Fruit fly (Drosophila melanogaster) whole organism, prepupa: Measurements from ENCODE around the gene Kul.

Experiments used
- CG10669 ChIP-seq: fragments of 200-800 bp; sonication (Bioruptor generic); optimal IDR thresholded peaks from 3 replicates; lab custom pipeline; 2018; ENCODE audit warnings: missing biosample characterization, mild to moderate bottlenecking, missing genetic modification characterization, moderate library complexity
- CG11294 ChIP-seq: fragments of 200-800 bp; sonication (Bioruptor generic); IDR thresholded peaks from 2 replicates; pipeline ENCODE4 v1.3.6; 2022; ENCODE audit warnings: missing biosample characterization, missing genetic modification characterization
- CG11762 ChIP-seq: fragments of 200-800 bp; sonication (Bioruptor generic); optimal IDR thresholded peaks from 3 replicates; lab custom pipeline; 2016; ENCODE audit warnings: missing biosample characterization, missing genetic modification characterization; ENCODE audit not compliant: insufficient read depth
- CG15336 ChIP-seq: fragments of 200-800 bp; sonication (Bioruptor generic); IDR thresholded peaks from 2 replicates; pipeline ENCODE4 v1.3.6; 2022; ENCODE audit warnings: missing biosample characterization, missing genetic modification characterization
- CG1621 ChIP-seq: fragments of 200-800 bp; sonication (Bioruptor generic); optimal IDR thresholded peaks from 3 replicates; lab custom pipeline; 2018; ENCODE audit warnings: missing biosample characterization, mild to moderate bottlenecking, missing genetic modification characterization
- CG3032 ChIP-seq: fragments of 200-800 bp; optimal IDR thresholded peaks from 2 replicates; lab custom pipeline; 2019; ENCODE audit warnings: missing biosample characterization, mild to moderate bottlenecking, missing genetic modification characterization, moderate library complexity
- CG31627 ChIP-seq: fragments of 200-800 bp; sonication (Bioruptor generic); optimal IDR thresholded peaks from 3 replicates; lab custom pipeline; 2016; ENCODE audit warnings: missing biosample characterization, missing genetic modification characterization
- CG32006 ChIP-seq: fragments of 200-800 bp; sonication (Bioruptor generic); optimal IDR thresholded peaks from 3 replicates; lab custom pipeline; 2017; ENCODE audit warnings: missing biosample characterization, mild to moderate bottlenecking, missing genetic modification characterization
- CG34406 ChIP-seq: fragments of 200-800 bp; sonication (Bioruptor generic); optimal IDR thresholded peaks from 3 replicates; lab custom pipeline; 2016; ENCODE audit warnings: missing biosample characterization, missing genetic modification characterization
- CG3919 ChIP-seq: fragments of 200-800 bp; sonication (Bioruptor generic); optimal IDR thresholded peaks from 3 replicates; lab custom pipeline; 2016; ENCODE audit warnings: missing biosample characterization, missing genetic modification characterization
- CG4318 ChIP-seq: fragments of 200-800 bp; sonication (Bioruptor generic); optimal IDR thresholded peaks from 3 replicates; lab custom pipeline; 2017; ENCODE audit warnings: missing biosample characterization, mild to moderate bottlenecking, missing genetic modification characterization
- CG6163 ChIP-seq: fragments of 200-800 bp; sonication (Bioruptor generic); IDR thresholded peaks from 3 replicates; pipeline ENCODE4 v1.3.6; 2022; ENCODE audit warnings: missing biosample characterization, missing genetic modification characterization
- CG6276 ChIP-seq: fragments of 200-800 bp; sonication (Bioruptor generic); optimal IDR thresholded peaks from 2 replicates; lab custom pipeline; 2017; ENCODE audit warnings: missing biosample characterization, mild to moderate bottlenecking, missing genetic modification characterization
- CG6792 ChIP-seq: fragments of 200-800 bp; sonication (Bioruptor generic); optimal IDR thresholded peaks from 3 replicates; lab custom pipeline; 2016; ENCODE audit warnings: missing biosample characterization, missing genetic modification characterization
- CG6808 ChIP-seq: fragments of 200-800 bp; sonication (Bioruptor generic); optimal IDR thresholded peaks from 3 replicates; lab custom pipeline; 2017; ENCODE audit warnings: missing biosample characterization, missing genetic modification characterization, mild to moderate bottlenecking, moderate library complexity, missing genetic modification reagents
- CG6854 ChIP-seq: fragments of 200-800 bp; sonication (Bioruptor generic); optimal IDR thresholded peaks from 2 replicates; lab custom pipeline; 2017; ENCODE audit warnings: missing biosample characterization, mild to moderate bottlenecking, missing genetic modification characterization
- CG7368 ChIP-seq: fragments of 200-800 bp; sonication (Bioruptor generic); optimal IDR thresholded peaks from 3 replicates; lab custom pipeline; 2016; ENCODE audit warnings: missing biosample characterization, missing genetic modification characterization
- CG8119 ChIP-seq: fragments of 200-800 bp; sonication (Bioruptor generic); IDR thresholded peaks from 3 replicates; pipeline ENCODE4 v1.3.6; 2022; ENCODE audit warnings: missing biosample characterization, missing genetic modification characterization
- CG8319 ChIP-seq: fragments of 200-800 bp; sonication (Bioruptor generic); optimal IDR thresholded peaks from 3 replicates; lab custom pipeline; 2016; ENCODE audit warnings: missing biosample characterization, missing genetic modification characterization
- CG9139 ChIP-seq: fragments of 200-800 bp; sonication (Bioruptor generic); optimal IDR thresholded peaks from 3 replicates; lab custom pipeline; 2017; ENCODE audit warnings: missing biosample characterization, mild to moderate bottlenecking, missing genetic modification characterization
- Eip78C ChIP-seq: fragments of 200-800 bp; sonication (Bioruptor generic); peaks from one replicate; lab custom pipeline; 2016; ENCODE audit warnings: missing biosample characterization, missing genetic modification characterization
- Eip93F ChIP-seq: fragments of 200-800 bp; sonication (Bioruptor generic); optimal IDR thresholded peaks from 2 replicates; lab custom pipeline; 2016; ENCODE audit warnings: missing biosample characterization, mild to moderate bottlenecking, missing genetic modification characterization
- Ets96B ChIP-seq: fragments of 200-800 bp; optimal IDR thresholded peaks from 2 replicates; lab custom pipeline; 2019; ENCODE audit warnings: missing biosample characterization, mild to moderate bottlenecking, missing genetic modification characterization, moderate library complexity
- Gug ChIP-seq: fragments of 200-800 bp; sonication (Bioruptor generic); IDR thresholded peaks from 2 replicates; pipeline ENCODE4 v1.3.6; 2022; ENCODE audit warnings: missing biosample characterization, missing genetic modification characterization
- Hr38 ChIP-seq: sonication (Bioruptor generic); optimal IDR thresholded peaks from 2 replicates; lab custom pipeline; 2016; ENCODE audit warnings: missing biosample characterization, missing genetic modification characterization
- Hr39 ChIP-seq: fragments of 200-800 bp; sonication (Bioruptor generic); optimal IDR thresholded peaks from 2 replicates; lab custom pipeline; 2016; ENCODE audit warnings: missing biosample characterization, missing genetic modification characterization
- Hr4 ChIP-seq: fragments of 200-800 bp; sonication (Bioruptor generic); optimal IDR thresholded peaks from 3 replicates; lab custom pipeline; 2016; ENCODE audit warnings: missing biosample characterization, missing genetic modification characterization
- Lpt ChIP-seq: fragments of 200-800 bp; sonication (Bioruptor generic); optimal IDR thresholded peaks from 3 replicates; lab custom pipeline; 2016; ENCODE audit warnings: missing biosample characterization, missing genetic modification characterization
- Met ChIP-seq: fragments of 200-800 bp; sonication (Bioruptor generic); optimal IDR thresholded peaks from 3 replicates; lab custom pipeline; 2016; ENCODE audit warnings: missing biosample characterization, missing genetic modification characterization
- OdsH ChIP-seq: fragments of 200-800 bp; sonication (Bioruptor generic); optimal IDR thresholded peaks from 3 replicates; lab custom pipeline; 2016; ENCODE audit warnings: missing biosample characterization, missing genetic modification characterization
- Smox ChIP-seq: fragments of 200-800 bp; sonication (Bioruptor generic); optimal IDR thresholded peaks from 3 replicates; lab custom pipeline; 2016; ENCODE audit warnings: missing biosample characterization, missing genetic modification characterization
- Sox14 ChIP-seq: fragments of 200-800 bp; sonication (Bioruptor generic); optimal IDR thresholded peaks from 3 replicates; lab custom pipeline; 2016; ENCODE audit warnings: missing biosample characterization, missing genetic modification characterization
- Sox15 ChIP-seq: fragments of 200-800 bp; sonication (Bioruptor generic); optimal IDR thresholded peaks from 3 replicates; lab custom pipeline; 2016; ENCODE audit warnings: missing biosample characterization, missing genetic modification characterization
- achi ChIP-seq: fragments of 200-800 bp; sonication (Bioruptor generic); optimal IDR thresholded peaks from 3 replicates; lab custom pipeline; 2016; ENCODE audit warnings: missing biosample characterization, missing genetic modification characterization
- acj6 ChIP-seq: fragments of 200-800 bp; sonication (Bioruptor generic); optimal IDR thresholded peaks from 3 replicates; lab custom pipeline; 2016; ENCODE audit warnings: missing biosample characterization, missing genetic modification characterization
- cyc ChIP-seq: fragments of 200-800 bp; sonication (Bioruptor generic); optimal IDR thresholded peaks from 3 replicates; lab custom pipeline; 2016; ENCODE audit warnings: missing biosample characterization, missing genetic modification characterization
- dac ChIP-seq: fragments of 200-800 bp; sonication (Bioruptor generic); optimal IDR thresholded peaks from 2 replicates; lab custom pipeline; 2017; ENCODE audit warnings: missing biosample characterization, mild to moderate bottlenecking, missing genetic modification characterization
- dsx ChIP-seq: fragments of 200-800 bp; optimal IDR thresholded peaks from 3 replicates; lab custom pipeline; 2019; ENCODE audit warnings: missing biosample characterization, mild to moderate bottlenecking, missing genetic modification characterization, moderate library complexity; ENCODE audit not compliant: poor library complexity, severe bottlenecking
- eg ChIP-seq: fragments of 200-800 bp; sonication (Bioruptor generic); IDR thresholded peaks from 3 replicates; pipeline ENCODE4 v1.3.6; 2022; ENCODE audit warnings: missing biosample characterization, missing genetic modification characterization
- esn ChIP-seq: fragments of 200-800 bp; sonication (Bioruptor generic); optimal IDR thresholded peaks from 2 replicates; lab custom pipeline; 2016; ENCODE audit warnings: missing biosample characterization, mild to moderate bottlenecking, missing genetic modification characterization, moderate library complexity
- fkh ChIP-seq: fragments of 200-800 bp; sonication (Bioruptor generic); optimal IDR thresholded peaks from 3 replicates; lab custom pipeline; 2017; ENCODE audit warnings: missing biosample characterization, mild to moderate bottlenecking, missing genetic modification characterization, moderate library complexity
- lz ChIP-seq: fragments of 200-800 bp; sonication (Bioruptor generic); optimal IDR thresholded peaks from 3 replicates; lab custom pipeline; 2016; ENCODE audit warnings: missing biosample characterization, missing genetic modification characterization
- pdm3 ChIP-seq: fragments of 200-800 bp; sonication (Bioruptor generic); optimal IDR thresholded peaks from 3 replicates; lab custom pipeline; 2016; ENCODE audit warnings: missing biosample characterization, missing genetic modification characterization
- salr ChIP-seq, 2 experiments: fragments of 200-800 bp; sonication (Bioruptor generic); optimal IDR thresholded peaks; 3 replicates each; lab custom pipeline; 2016 to 2018; ENCODE audit warnings: missing biosample characterization in 2 of 2, missing genetic modification characterization in 2 of 2, mild to moderate bottlenecking in 1 of 2
- ss ChIP-seq, 2 experiments: fragments of 200-800 bp; sonication (Bioruptor generic); optimal IDR thresholded peaks; 2 replicates in 1 of 2; 3 replicates in 1 of 2; lab custom pipeline; 2017 to 2018; ENCODE audit warnings: mild to moderate bottlenecking in 2 of 2, missing biosample characterization in 2 of 2, missing genetic modification characterization in 2 of 2, moderate library complexity in 1 of 2
- svp ChIP-seq: fragments of 200-800 bp; sonication (Bioruptor generic); peaks from one replicate; lab custom pipeline; 2016; ENCODE audit warnings: missing biosample characterization, missing genetic modification characterization
- topi ChIP-seq: fragments of 200-800 bp; sonication (Bioruptor generic); optimal IDR thresholded peaks from 3 replicates; lab custom pipeline; 2016; ENCODE audit warnings: missing biosample characterization, missing genetic modification characterization

The Kul gene

DNA sequence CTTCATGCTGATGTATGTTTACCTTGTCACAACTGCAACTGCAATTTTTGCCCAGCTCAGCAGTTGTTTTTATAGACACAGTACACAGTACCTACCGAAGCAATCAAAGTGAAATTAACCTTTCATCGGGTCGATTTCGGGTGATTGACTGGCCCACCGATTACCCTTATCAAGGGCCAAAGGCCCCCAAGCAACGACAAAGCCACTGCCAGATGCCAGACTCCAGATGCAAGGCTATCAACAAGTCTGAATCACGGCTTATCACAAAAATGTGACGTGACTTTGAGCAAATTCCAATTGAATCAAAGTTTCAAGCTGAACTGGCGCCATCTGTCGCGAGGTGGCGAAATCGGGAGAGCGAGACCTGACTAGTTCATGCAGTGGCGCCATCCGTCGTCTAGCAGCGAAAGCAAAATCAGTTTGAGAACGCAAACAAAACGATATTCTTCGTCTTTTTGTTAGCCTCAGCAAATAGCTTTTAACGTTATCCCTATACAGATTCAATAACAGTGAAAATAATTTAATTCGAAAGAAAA, 8.8 kb upstream of the Kul start, which contains the start of gene Obp99b (continued):
- TF ChIP-seq CG31627 (GFP tag; lab: Kevin White, UChicago) (peak; percentile 58), CG11762 (GFP tag; lab: Kevin White, UChicago) (peak; percentile 37), cyc (GFP tag; lab: Kevin White, UChicago) (peak; percentile 61), svp (peak; percentile 100), Eip93F (GFP tag; lab: Kevin White, UChicago) (no peak), CG4318 (GFP tag; lab: Kevin White, UChicago) (peak; percentile 5), CG1621 (tag; lab: Kevin White, UChicago) (peak; percentile 68), dsx (peak; percentile 34), Met (GFP tag; lab: Kevin White, UChicago) (peak; percentile 77), CG32006 (GFP tag; lab: Kevin White, UChicago) (peak; percentile 60), salr (GFP tag; optimal IDR thresholded peaks at IDR 0.05; lab: Kevin White, UChicago) (peak in 1 of 2 experiments; percentile 74), dac (GFP tag; lab: Kevin White, UChicago) (peak; percentile 86), Gug (GFP tag; lab: Robert Waterston, UW) (peak; percentile 41; the same call in 1 of the 2 replicates), CG9139 (peak; percentile 48), eg (GFP tag; lab: Robert Waterston, UW) (peak; percentile 76), ss (GFP tag; optimal IDR thresholded peaks at IDR 0.05; lab: Kevin White, UChicago) (peak; percentile 51 to 80), Smox (GFP tag; lab: Kevin White, UChicago) (peak; percentile 39), CG6808 (GFP tag; lab: Kevin White, UChicago) (peak; percentile 68), pdm3 (GFP tag; lab: Kevin White, UChicago) (peak; percentile 79), CG6854 (GFP tag; lab: Kevin White, UChicago) (no peak), Hr4 (GFP tag; lab: Kevin White, UChicago) (peak; percentile 74), CG6163 (GFP tag; lab: Robert Waterston, UW) (peak; percentile 80)

DNA sequence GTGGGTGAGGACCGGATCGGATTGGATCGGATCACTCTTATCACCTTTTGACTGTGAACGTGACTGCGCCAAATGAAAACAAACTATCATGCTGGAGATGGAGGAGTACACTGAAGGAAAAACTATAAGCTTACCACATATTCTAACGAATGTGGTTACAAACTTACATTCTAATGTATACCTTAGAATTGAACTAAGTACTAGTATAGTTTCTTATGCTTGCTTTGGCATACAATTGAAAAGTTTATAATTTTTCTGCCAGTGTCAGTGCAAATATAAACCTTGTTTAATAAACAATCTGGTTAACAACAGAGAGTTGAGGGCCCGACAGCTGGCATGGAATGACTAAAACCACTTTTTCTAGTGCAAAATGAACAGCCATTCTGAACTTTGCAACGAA, 8.1 kb upstream of the Kul start:
- TF ChIP-seq CG6276 (GFP tag; lab: Kevin White, UChicago) = peak; percentile 17
- no peak for TF ChIP-seq Met (GFP tag; lab: Kevin White, UChicago)
- TF ChIP-seq OdsH (GFP tag; lab: Kevin White, UChicago) = peak; percentile 24
- TF ChIP-seq CG34406 (GFP tag; lab: Kevin White, UChicago) = no peak
- peak; percentile 47 for TF ChIP-seq CG32006 (GFP tag; lab: Kevin White, UChicago)
- peak; percentile 6 for TF ChIP-seq topi (GFP tag; lab: Kevin White, UChicago)
- no peak for TF ChIP-seq Ets96B
- no peak for TF ChIP-seq lz (GFP tag; lab: Kevin White, UChicago)
- TF ChIP-seq Eip78C (GFP tag; lab: Kevin White, UChicago) = peak; percentile 5
- TF ChIP-seq dac (GFP tag; lab: Kevin White, UChicago) = peak; percentile 27
- TF ChIP-seq CG6792 (GFP tag; lab: Kevin White, UChicago) = no peak
- peak; percentile 72 for TF ChIP-seq Hr4 (GFP tag; lab: Kevin White, UChicago)
- TF ChIP-seq Gug (GFP tag; lab: Robert Waterston, UW) = peak; percentile 47
- no peak for TF ChIP-seq CG10669
- peak; percentile 4 for TF ChIP-seq Hr39 (GFP tag; lab: Kevin White, UChicago)
- TF ChIP-seq pdm3 (GFP tag; lab: Kevin White, UChicago) = no peak
- TF ChIP-seq CG8119 (GFP tag; lab: Robert Waterston, UW) = peak; percentile 57; the same call in 2 of the 3 replicates
- peak; percentile 63 for TF ChIP-seq CG15336 (GFP tag; lab: Robert Waterston, UW)
- TF ChIP-seq CG4318 (GFP tag; lab: Kevin White, UChicago) = peak; percentile 55
- TF ChIP-seq CG3919 (GFP tag; lab: Kevin White, UChicago) = peak; percentile 6
- peak; percentile 45; the same call in 2 of the 3 replicates for TF ChIP-seq CG6163 (GFP tag; lab: Robert Waterston, UW)
- no peak for TF ChIP-seq esn (GFP tag; lab: Kevin White, UChicago)
- no peak for TF ChIP-seq ss (GFP tag; optimal IDR thresholded peaks at IDR 0.05; lab: Kevin White, UChicago)
- TF ChIP-seq CG7368 (GFP tag; lab: Kevin White, UChicago) = no peak
- TF ChIP-seq salr (GFP tag; optimal IDR thresholded peaks at IDR 0.05; lab: Kevin White, UChicago) = no peak
- peak; percentile 15 for TF ChIP-seq achi (GFP tag; lab: Kevin White, UChicago)
- no peak for TF ChIP-seq CG8319
- no peak for TF ChIP-seq Hr38
- TF ChIP-seq Sox15 (GFP tag; lab: Kevin White, UChicago) = no peak
- no peak for TF ChIP-seq Eip93F (GFP tag; lab: Kevin White, UChicago)
- peak; percentile 22 for TF ChIP-seq fkh (GFP tag; lab: Kevin White, UChicago)
- TF ChIP-seq eg (GFP tag; lab: Robert Waterston, UW) = peak; percentile 76
- peak; percentile 4 for TF ChIP-seq CG3032
- peak; percentile 24 for TF ChIP-seq Lpt (GFP tag; lab: Kevin White, UChicago)
- TF ChIP-seq CG11294 = peak; percentile 33; the same call in 1 of the 2 replicates
- no peak for TF ChIP-seq Sox14 (GFP tag; lab: Kevin White, UChicago)
- no peak for TF ChIP-seq acj6 (GFP tag; lab: Kevin White, UChicago)
- TF ChIP-seq CG6808 (GFP tag; lab: Kevin White, UChicago) = no peak
- TF ChIP-seq Smox (GFP tag; lab: Kevin White, UChicago) = no peak
